Fruit fly (Drosophila melanogaster): ENCODE measurements around the gene Hsc70-3.

Gene Hsc70-3

DNA sequence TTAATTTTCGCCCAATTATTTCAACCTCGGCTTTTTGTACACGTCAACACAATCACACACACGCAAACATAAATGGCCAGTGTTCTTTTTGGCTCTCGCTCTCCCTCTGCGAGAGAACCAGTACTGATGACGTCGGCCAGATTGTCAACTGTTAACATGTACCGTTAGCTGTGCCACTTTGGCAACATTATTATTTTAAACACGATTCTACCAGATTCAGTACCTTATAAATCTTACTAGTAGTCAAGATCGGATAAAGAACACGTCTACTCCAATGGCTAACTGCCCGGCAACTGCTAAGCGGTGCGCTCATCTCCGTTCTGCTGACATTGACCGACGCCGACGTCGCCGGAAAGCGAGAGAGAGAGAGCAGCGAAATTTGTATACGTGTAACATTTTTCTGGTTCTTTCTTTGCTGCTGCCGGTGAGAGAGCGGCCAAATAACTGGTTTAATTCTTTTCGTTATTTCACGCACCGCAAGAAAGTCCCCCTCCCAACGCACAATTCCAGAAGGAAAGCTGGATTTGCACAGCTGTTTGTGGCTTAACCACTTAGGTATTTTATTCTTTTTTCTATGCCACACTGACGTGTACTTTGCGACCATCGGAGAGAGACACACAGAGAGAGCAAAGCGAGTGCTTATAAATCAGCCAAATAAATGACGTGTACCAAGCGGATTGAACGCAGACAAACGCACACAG, 1.7 kb downstream of the Hsc70-3 start:
- TF ChIP-seq rn (GFP tag; IDR thresholded peaks at IDR 0.05) (no peak), CG9948 (tag; optimal IDR thresholded peaks at IDR 0.05) (no peak), D1 (tag; optimal IDR thresholded peaks at IDR 0.05) (no peak), CG34367 (tag; optimal IDR thresholded peaks at IDR 0.05) (no peak), Snoo (tag; optimal IDR thresholded peaks at IDR 0.05) (no peak), CG8159 (tag; optimal IDR thresholded peaks at IDR 0.05) (no peak), Pif1A (GFP tag; optimal IDR thresholded peaks at IDR 0.05) (no peak), EcR (GFP tag; optimal IDR thresholded peaks at IDR 0.05) (peak; percentile 94), CG17806 (tag; optimal IDR thresholded peaks at IDR 0.05) (no peak), CG15710 (tag; optimal IDR thresholded peaks at IDR 0.05) (no peak), Ets98B (GFP tag; IDR thresholded peaks at IDR 0.05) (no peak; the same call in 1 of the 2 replicates), CG8301 (tag; optimal IDR thresholded peaks at IDR 0.05) (peak; percentile 3), fd96Ca (GFP tag; IDR thresholded peaks at IDR 0.05) (no peak), CG14655 (GFP tag; optimal IDR thresholded peaks at IDR 0.05) (peak; percentile 23), CG4496 (GFP tag; IDR thresholded peaks at IDR 0.05) (0 out of 3 replicates have a peak, but pooled peaks have one; percentile 27), Pif1B (GFP tag; optimal IDR thresholded peaks at IDR 0.05) (no peak), gl (tag; optimal IDR thresholded peaks at IDR 0.05) (peak; percentile 5), CG10348 (GFP tag; IDR thresholded peaks at IDR 0.05) (no peak), CG13204 (GFP tag; optimal IDR thresholded peaks at IDR 0.05) (peak; percentile 15), CG32121 (GFP tag; IDR thresholded peaks at IDR 0.05) (0 out of 2 replicates have a peak, but pooled peaks have one; percentile 17), CG12605 (GFP tag; IDR thresholded peaks at IDR 0.05) (no peak)

DNA sequence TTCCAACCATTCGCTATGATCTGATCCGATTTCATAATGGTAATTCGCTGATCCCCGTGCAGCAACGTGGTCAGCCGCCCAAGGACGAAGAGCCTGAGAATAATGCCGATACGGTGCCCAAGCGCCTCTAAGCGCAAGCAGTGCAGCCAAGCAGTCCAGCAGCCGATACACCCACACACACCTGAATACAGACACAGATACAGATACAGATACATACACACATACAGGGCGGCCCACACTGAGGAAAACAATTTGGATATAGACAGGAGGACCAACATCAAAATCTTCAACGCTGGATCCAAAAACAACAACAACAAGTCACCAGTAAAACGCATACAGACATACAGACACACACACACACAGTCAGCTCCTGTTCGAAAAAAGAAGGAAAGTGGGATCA, 7.0 kb downstream of the Hsc70-3 start:
- TF ChIP-seq CG4496 (GFP tag; IDR thresholded peaks at IDR 0.05) (0 out of 3 replicates have a peak, but pooled peaks have one; percentile 13), CG32121 (GFP tag; IDR thresholded peaks at IDR 0.05) (no peak)

DNA sequence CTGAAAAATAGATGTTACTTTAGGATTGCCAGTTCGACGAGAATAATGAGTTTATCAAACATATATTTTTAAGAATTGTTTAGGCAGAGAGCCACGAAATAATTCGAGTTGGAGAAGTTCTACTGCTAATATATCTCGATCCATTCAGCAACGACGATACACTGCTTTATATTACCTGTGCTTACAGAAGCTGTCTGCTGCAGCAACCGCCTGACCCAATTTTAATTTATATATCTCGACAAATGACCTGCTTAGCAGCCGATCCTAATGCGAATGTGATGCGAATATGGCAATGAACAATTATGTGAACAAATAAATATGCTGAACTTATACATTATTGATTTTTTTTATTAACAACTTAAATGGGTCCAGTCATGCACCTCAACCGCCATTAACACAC, 8.4 kb downstream of the Hsc70-3 start:
- TF ChIP-seq CG4496 (GFP tag; IDR thresholded peaks at IDR 0.05) (no peak), fd96Ca (GFP tag; IDR thresholded peaks at IDR 0.05) (no peak), CG8301 (tag; optimal IDR thresholded peaks at IDR 0.05) (no peak), CG10348 (GFP tag; IDR thresholded peaks at IDR 0.05) (no peak), Pif1A (GFP tag; optimal IDR thresholded peaks at IDR 0.05) (no peak), CG14655 (GFP tag; optimal IDR thresholded peaks at IDR 0.05) (no peak), Pif1B (GFP tag; optimal IDR thresholded peaks at IDR 0.05) (no peak), CG15710 (tag; optimal IDR thresholded peaks at IDR 0.05) (no peak), rn (GFP tag; IDR thresholded peaks at IDR 0.05) (no peak), CG9948 (tag; optimal IDR thresholded peaks at IDR 0.05) (no peak), CG13204 (GFP tag; optimal IDR thresholded peaks at IDR 0.05) (no peak), Ets98B (GFP tag; IDR thresholded peaks at IDR 0.05) (no peak), D1 (tag; optimal IDR thresholded peaks at IDR 0.05) (no peak)

DNA sequence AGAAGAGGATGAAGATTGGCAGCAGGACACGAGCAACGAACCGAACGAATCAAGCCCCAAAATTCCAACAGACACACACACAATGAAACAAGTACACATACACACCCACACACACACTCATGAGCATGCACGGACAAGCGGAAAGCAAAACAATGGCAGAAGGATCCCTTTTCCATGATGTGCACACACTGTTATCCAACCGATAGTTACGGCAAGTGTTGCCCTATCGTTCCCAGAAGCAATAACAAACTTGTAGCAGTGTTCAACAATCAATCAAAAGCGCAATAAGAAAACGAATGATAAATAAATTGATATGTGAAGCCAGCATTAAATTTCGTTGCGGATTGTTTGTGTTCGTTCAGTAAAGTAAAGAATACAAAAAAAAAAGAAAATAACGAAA, 10.0 kb downstream of the Hsc70-3 start:
- TF ChIP-seq Ets98B (GFP tag; IDR thresholded peaks at IDR 0.05), result no peak
- no peak for TF ChIP-seq gl (tag; optimal IDR thresholded peaks at IDR 0.05)
- no peak for TF ChIP-seq D1 (tag; optimal IDR thresholded peaks at IDR 0.05)
- no peak for TF ChIP-seq CG10348 (GFP tag; IDR thresholded peaks at IDR 0.05)
- no peak for TF ChIP-seq CG34367 (tag; optimal IDR thresholded peaks at IDR 0.05)
- no peak for TF ChIP-seq CG8159 (tag; optimal IDR thresholded peaks at IDR 0.05)
- no peak for TF ChIP-seq EcR (GFP tag; optimal IDR thresholded peaks at IDR 0.05)
- TF ChIP-seq Pif1B (GFP tag; optimal IDR thresholded peaks at IDR 0.05), result no peak
- no peak for TF ChIP-seq CG17806 (tag; optimal IDR thresholded peaks at IDR 0.05)
- TF ChIP-seq CG13204 (GFP tag; optimal IDR thresholded peaks at IDR 0.05), result no peak
- no peak for TF ChIP-seq CG8301 (tag; optimal IDR thresholded peaks at IDR 0.05)
- TF ChIP-seq CG4496 (GFP tag; IDR thresholded peaks at IDR 0.05), result no peak
- TF ChIP-seq CG12605 (GFP tag; IDR thresholded peaks at IDR 0.05), result no peak
- TF ChIP-seq Pif1A (GFP tag; optimal IDR thresholded peaks at IDR 0.05), result no peak
- TF ChIP-seq CG9948 (tag; optimal IDR thresholded peaks at IDR 0.05), result no peak
- no peak for TF ChIP-seq fd96Ca (GFP tag; IDR thresholded peaks at IDR 0.05)
- no peak for TF ChIP-seq rn (GFP tag; IDR thresholded peaks at IDR 0.05)
- no peak for TF ChIP-seq CG14655 (GFP tag; optimal IDR thresholded peaks at IDR 0.05)
- no peak for TF ChIP-seq CG15710 (tag; optimal IDR thresholded peaks at IDR 0.05)
- TF ChIP-seq Snoo (tag; optimal IDR thresholded peaks at IDR 0.05), result no peak

DNA sequence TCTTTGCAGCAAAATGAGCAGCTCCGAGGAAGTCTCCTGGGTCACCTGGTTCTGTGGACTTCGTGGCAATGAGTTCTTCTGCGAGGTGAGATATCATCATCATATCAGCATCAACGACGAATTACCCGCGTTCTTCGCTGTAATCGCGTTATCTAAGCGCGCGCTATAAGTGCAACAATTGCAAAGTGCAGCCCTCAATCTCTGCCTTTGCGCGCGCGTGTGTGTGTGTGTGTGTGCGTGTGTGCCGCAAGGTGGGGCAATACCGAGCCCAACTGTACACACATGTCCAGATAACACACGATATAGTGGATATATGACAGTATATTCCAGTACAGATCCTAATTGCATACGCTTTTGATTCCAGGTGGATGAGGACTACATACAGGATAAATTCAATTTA, 13.5 kb downstream of the Hsc70-3 start:
- TF ChIP-seq CG34367 (tag; optimal IDR thresholded peaks at IDR 0.05), result no peak

DNA sequence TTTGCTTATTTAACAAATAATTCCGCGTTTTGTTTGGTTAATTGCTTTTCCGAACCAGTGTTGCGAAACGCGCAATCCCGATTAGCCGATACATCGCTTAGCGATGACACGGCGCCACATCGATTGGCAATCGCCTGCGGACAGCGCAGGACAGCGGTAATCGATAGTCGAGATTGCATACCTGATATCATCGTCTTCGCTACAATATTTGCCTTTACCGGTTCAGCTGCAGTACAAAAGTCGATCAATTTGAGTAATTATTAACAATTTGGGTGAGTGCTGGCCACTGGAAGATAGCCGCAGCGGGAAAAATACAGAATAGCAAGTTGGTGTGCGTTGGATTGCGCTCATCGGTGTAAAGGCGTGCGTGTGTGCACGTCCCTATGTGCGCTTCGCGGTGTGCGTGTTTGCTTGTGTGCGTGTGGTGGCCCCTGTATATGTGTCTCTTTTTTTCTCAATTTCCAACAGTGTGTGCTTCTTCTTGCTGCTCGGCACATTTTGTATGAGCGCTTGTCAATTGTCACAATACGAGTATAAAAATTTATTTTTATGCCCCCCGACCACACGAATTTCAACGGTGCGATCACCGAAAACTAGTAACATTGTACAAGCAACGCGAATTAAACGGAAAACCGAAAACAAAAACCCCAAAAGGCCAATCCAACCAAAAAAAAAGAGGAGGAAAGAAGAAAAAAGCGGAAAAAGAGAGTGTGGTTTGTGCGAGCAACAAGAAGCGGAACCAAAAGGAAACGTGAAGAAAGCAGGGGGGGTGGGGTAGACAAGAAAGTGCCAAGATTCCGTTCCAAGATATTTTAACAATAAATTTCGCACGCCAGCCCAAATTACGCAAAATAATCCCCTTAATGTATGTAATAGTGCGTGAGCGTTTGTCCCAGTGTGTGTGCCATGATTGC, 14.2 kb downstream of the Hsc70-3 start, which contains the start of gene CkIIbeta:
Gene CkIIbeta (plus strand): TSS at position 119 of the 914 bp plus-strand sequence.
- TF ChIP-seq CG32121 (GFP tag; IDR thresholded peaks at IDR 0.05) (no peak), gl (tag; optimal IDR thresholded peaks at IDR 0.05) (no peak), CG12605 (GFP tag; IDR thresholded peaks at IDR 0.05) (0 out of 2 replicates have a peak, but pooled peaks have one; percentile 5), CG14655 (GFP tag; optimal IDR thresholded peaks at IDR 0.05) (peak; percentile 29), rn (GFP tag; IDR thresholded peaks at IDR 0.05) (no peak)

Data from whole organism, pupa.